Fruit fly (Drosophila melanogaster) ovary, adult (tissue): ENCODE data around the gene drongo.
A peak's percentile ranks its signal among the peaks of the same experiment; 100 is the strongest.

Source experiments
- CG17801 ChIP-seq: fragments of 200-800 bp; optimal IDR thresholded peaks from 2 replicates; lab custom pipeline; 2019; ENCODE audit warnings: missing biosample characterization, mild to moderate bottlenecking, missing genetic modification characterization, moderate library complexity; ENCODE audit not compliant: partially characterized antibody

The drongo gene

dm6 chr2L:846167-846868 lies 4.6 kb downstream of the drongo start:
- TF ChIP-seq CG17801 (GFP tag; lab: Kevin White, UChicago): peak; percentile 16

dm6 chr2L:845341-846004 lies 5.4 kb downstream of the drongo start:
- no peak for TF ChIP-seq CG17801 (GFP tag; lab: Kevin White, UChicago)

- peak; percentile 9 for TF ChIP-seq CG17801 (GFP tag; lab: Kevin White, UChicago)
These were observed 6.8 kb downstream of the drongo start for dm6 chr2L:843850-844791.

- no peak for TF ChIP-seq CG17801 (GFP tag; lab: Kevin White, UChicago)
These were observed 7.6 kb downstream of the drongo start for dm6 chr2L:843301-843700.

dm6 chr2L:842873-843272 lies 8.0 kb downstream of the drongo start:
- no peak for TF ChIP-seq CG17801 (GFP tag; lab: Kevin White, UChicago)

- TF ChIP-seq CG17801 (GFP tag; lab: Kevin White, UChicago): peak; percentile 94
These were observed 9.2 kb downstream of the drongo start for dm6 chr2L:841708-842107.

dm6 chr2L:840716-841115 lies 10.2 kb downstream of the drongo start:
- TF ChIP-seq CG17801 (GFP tag; lab: Kevin White, UChicago): no peak

dm6 chr2L:840022-840421 lies 10.8 kb downstream of the drongo start:
- no peak for TF ChIP-seq CG17801 (GFP tag; lab: Kevin White, UChicago)

- TF ChIP-seq CG17801 (GFP tag; lab: Kevin White, UChicago): no peak
These were observed 12.1 kb downstream of the drongo start for dm6 chr2L:838786-839185.

- no peak for TF ChIP-seq CG17801 (GFP tag; lab: Kevin White, UChicago)
These were observed 12.9 kb downstream of the drongo start for dm6 chr2L:837989-838388.

- TF ChIP-seq CG17801 (GFP tag; lab: Kevin White, UChicago): no peak
These were observed 23.1 kb downstream of the drongo start for dm6 chr2L:827516-828362.

dm6 chr2L:827049-827448 lies 23.8 kb downstream of the drongo start:
- no peak for TF ChIP-seq CG17801 (GFP tag; lab: Kevin White, UChicago)

dm6 chr2L:826388-826787 lies 24.5 kb downstream of the drongo start:
- no peak for TF ChIP-seq CG17801 (GFP tag; lab: Kevin White, UChicago)

dm6 chr2L:825768-826263 lies 25.1 kb downstream of the drongo start, which contains the start of the genes CG3862 and dock:
Gene CG3862 (minus strand): TSS chr2L:825861.
Gene dock (plus strand): TSS chr2L:825969.
- peak; percentile 60 for TF ChIP-seq CG17801 (GFP tag; lab: Kevin White, UChicago)
